Worm (Caenorhabditis elegans) whole organism, L1 larva: ENCODE results near the gene dtmk-1.
A peak's percentile ranks its signal among the peaks of the same experiment; 100 is the strongest.

Source experiments
- C04F5.9 ChIP-seq: sonication (generic microtip); optimal IDR thresholded peaks from 2 replicates; lab custom pipeline; 2016; ENCODE audit warnings: missing genetic modification characterization, missing compliant biosample characterization
- C16A3.4 ChIP-seq: fragments of 150-350 bp; optimal IDR thresholded peaks from 2 replicates; lab custom pipeline; 2014; ENCODE audit warnings: missing biosample characterization, missing genetic modification characterization
- C34B4.2 ChIP-seq: sonication (generic microtip); optimal IDR thresholded peaks from 2 replicates; lab custom pipeline; 2017; ENCODE audit warnings: mild to moderate bottlenecking, missing genetic modification characterization, missing compliant biosample characterization
- F16B12.6 ChIP-seq: fragments of 150-350 bp; optimal IDR thresholded peaks from 2 replicates; lab custom pipeline; 2014; ENCODE audit warnings: missing biosample characterization, missing genetic modification characterization
- aha-1 ChIP-seq: fragments of 150-350 bp; optimal IDR thresholded peaks from 2 replicates; lab custom pipeline; 2014; ENCODE audit warnings: missing biosample characterization, missing genetic modification characterization
- aly-2 ChIP-seq: fragments of 150-350 bp; optimal IDR thresholded peaks from 2 replicates; lab custom pipeline; 2014; ENCODE audit warnings: missing biosample characterization, missing genetic modification characterization
- blmp-1 ChIP-seq: fragments of 150-350 bp; optimal IDR thresholded peaks from 2 replicates; lab custom pipeline; 2014; ENCODE audit warnings: missing biosample characterization, missing genetic modification characterization
- ceh-90 ChIP-seq: sonication (generic microtip); optimal IDR thresholded peaks from 2 replicates; lab custom pipeline; 2016; ENCODE audit warnings: missing genetic modification characterization, missing compliant biosample characterization
- dsc-1 ChIP-seq: sonication (generic microtip); optimal IDR thresholded peaks from 2 replicates; lab custom pipeline; 2016; ENCODE audit warnings: mild to moderate bottlenecking, missing genetic modification characterization, missing compliant biosample characterization
- efl-3 ChIP-seq: fragments of 200-800 bp; sonication (Bioruptor generic); optimal IDR thresholded peaks from 2 replicates; lab custom pipeline; 2018; ENCODE audit warnings: mild to moderate bottlenecking, missing genetic modification characterization, missing compliant biosample characterization
- egl-13 ChIP-seq: sonication (generic microtip); optimal IDR thresholded peaks from 2 replicates; lab custom pipeline; 2016; ENCODE audit warnings: missing genotype, missing genetic modification reagents, missing genetic modification characterization, missing compliant biosample characterization
- egl-27 ChIP-seq, 2 experiments: fragments of 150-350 bp in 1 of 2; sonication (generic microtip); optimal IDR thresholded peaks; 3 replicates each; lab custom pipeline; 2017 to 2018; ENCODE audit warnings: missing biosample characterization in 2 of 2, missing genetic modification characterization in 2 of 2, missing genetic modification reagents in 2 of 2
- elt-2 ChIP-seq: sonication (generic microtip); optimal IDR thresholded peaks from 2 replicates; lab custom pipeline; 2016; ENCODE audit warnings: missing genetic modification characterization, mild to moderate bottlenecking, inconsistent platforms, missing compliant biosample characterization, missing genetic modification reagents
- elt-3 ChIP-seq, 6 experiments: fragments of 150-350 bp in 1 of 6; sonication (generic microtip); optimal IDR thresholded peaks; 2 replicates each; lab custom pipeline; 2017 to 2018; ENCODE audit warnings: missing biosample characterization in 6 of 6, missing genetic modification characterization in 6 of 6, inconsistent platforms in 1 of 6
- ets-5 ChIP-seq: fragments of 200-800 bp; sonication (Bioruptor generic); IDR thresholded peaks from 2 replicates; pipeline ENCODE4 v1.3.6; 2022; ENCODE audit warnings: missing genetic modification characterization, missing compliant biosample characterization
- fkh-10 ChIP-seq: sonication (generic microtip); optimal IDR thresholded peaks from 2 replicates; lab custom pipeline; 2017; ENCODE audit warnings: missing biosample characterization, missing genetic modification reagents, missing genetic modification characterization
- fkh-4 ChIP-seq: sonication (generic microtip); optimal IDR thresholded peaks from 2 replicates; lab custom pipeline; 2016; ENCODE audit warnings: missing compliant biosample characterization, missing genetic modification characterization, borderline replicate concordance
- fkh-8 ChIP-seq: sonication (generic microtip); optimal IDR thresholded peaks from 2 replicates; lab custom pipeline; 2016; ENCODE audit warnings: mild to moderate bottlenecking, missing genetic modification characterization, missing compliant biosample characterization
- hlh-17 ChIP-seq: fragments of 200-800 bp; sonication (Bioruptor generic); optimal IDR thresholded peaks from 2 replicates; lab custom pipeline; 2018; ENCODE audit warnings: missing genetic modification characterization, mild to moderate bottlenecking, missing compliant biosample characterization, moderate library complexity, borderline replicate concordance
- hlh-4 ChIP-seq: sonication (generic microtip); optimal IDR thresholded peaks from 2 replicates; lab custom pipeline; 2016; ENCODE audit warnings: mild to moderate bottlenecking, missing genetic modification characterization, missing compliant biosample characterization
- irx-1 ChIP-seq: sonication (generic microtip); optimal IDR thresholded peaks from 2 replicates; lab custom pipeline; 2016; ENCODE audit warnings: missing genetic modification characterization, missing compliant biosample characterization
- jun-1 ChIP-seq: fragments of 150-350 bp; optimal IDR thresholded peaks from 2 replicates; lab custom pipeline; 2014; ENCODE audit warnings: missing biosample characterization, missing genetic modification reagents, missing genetic modification characterization
- lin-14 ChIP-seq: fragments of 200-800 bp; sonication (Bioruptor generic); optimal IDR thresholded peaks from 2 replicates; lab custom pipeline; 2018; ENCODE audit warnings: mild to moderate bottlenecking, missing genetic modification characterization, moderate library complexity, missing compliant biosample characterization
- lin-35 ChIP-seq, 2 experiments: fragments of 150-350 bp; optimal IDR thresholded peaks; 2 replicates each; lab custom pipeline; 2014; ENCODE audit warnings: missing biosample characterization in 2 of 2, missing genetic modification characterization in 2 of 2, missing genetic modification reagents in 2 of 2
- lin-39 ChIP-seq: fragments of 150-350 bp; optimal IDR thresholded peaks from 2 replicates; lab custom pipeline; 2014; ENCODE audit warnings: missing biosample characterization, missing genetic modification reagents, missing genetic modification characterization
- lir-3 ChIP-seq: sonication (generic microtip); optimal IDR thresholded peaks from 2 replicates; lab custom pipeline; 2016; ENCODE audit warnings: mild to moderate bottlenecking, missing genetic modification characterization, moderate library complexity, missing compliant biosample characterization; ENCODE audit not compliant: poor library complexity
- mdl-1 ChIP-seq, 2 experiments: fragments of 150-350 bp; optimal IDR thresholded peaks; 2 replicates each; lab custom pipeline; 2014 to 2017; ENCODE audit warnings: missing biosample characterization in 2 of 2, missing genetic modification characterization in 2 of 2, inconsistent platforms in 1 of 2
- mep-1 ChIP-seq: fragments of 150-350 bp; optimal IDR thresholded peaks from 2 replicates; lab custom pipeline; 2014; ENCODE audit warnings: missing biosample characterization, missing genetic modification characterization
- nhr-11 ChIP-seq: fragments of 150-350 bp; optimal IDR thresholded peaks from 2 replicates; lab custom pipeline; 2014; ENCODE audit warnings: missing biosample characterization, missing genetic modification characterization
- nhr-12 ChIP-seq: sonication (generic microtip); optimal IDR thresholded peaks from 2 replicates; lab custom pipeline; 2017; ENCODE audit warnings: missing biosample characterization, missing genetic modification characterization
- nhr-20 ChIP-seq: sonication (generic microtip); optimal IDR thresholded peaks from 2 replicates; lab custom pipeline; 2016; ENCODE audit warnings: mild to moderate bottlenecking, missing genetic modification characterization, missing compliant biosample characterization
- nhr-28 ChIP-seq: fragments of 150-350 bp; optimal IDR thresholded peaks from 2 replicates; lab custom pipeline; 2014; ENCODE audit warnings: missing biosample characterization, missing genetic modification characterization
- nhr-47 ChIP-seq: sonication (generic microtip); optimal IDR thresholded peaks from 2 replicates; lab custom pipeline; 2016; ENCODE audit warnings: mild to moderate bottlenecking, missing genetic modification characterization, moderate library complexity, missing compliant biosample characterization
- nhr-76 ChIP-seq: sonication (generic microtip); optimal IDR thresholded peaks from 2 replicates; lab custom pipeline; 2017; ENCODE audit warnings: missing biosample characterization, missing genetic modification characterization
- nhr-77 ChIP-seq: fragments of 150-350 bp; optimal IDR thresholded peaks from 2 replicates; lab custom pipeline; 2014; ENCODE audit warnings: missing biosample characterization, missing genetic modification characterization
- nhr-84 ChIP-seq: sonication (generic microtip); optimal IDR thresholded peaks from 2 replicates; lab custom pipeline; 2017; ENCODE audit warnings: missing biosample characterization, missing genetic modification characterization
- pag-3 ChIP-seq: sonication (generic microtip); optimal IDR thresholded peaks from 2 replicates; lab custom pipeline; 2017; ENCODE audit warnings: missing genetic modification characterization, mild to moderate bottlenecking, missing compliant biosample characterization, antibody characterized with exemption, borderline replicate concordance; ENCODE audit not compliant: insufficient read depth
- pax-3 ChIP-seq: fragments of 200-800 bp; sonication (Bioruptor generic); optimal IDR thresholded peaks from 2 replicates; lab custom pipeline; 2018; ENCODE audit warnings: mild to moderate bottlenecking, missing genetic modification characterization, moderate library complexity, missing compliant biosample characterization
- pqm-1 ChIP-seq: sonication (generic microtip); optimal IDR thresholded peaks from 3 replicates; lab custom pipeline; 2017; ENCODE audit warnings: missing biosample characterization, missing genetic modification characterization
- rnt-1 ChIP-seq: sonication (generic microtip); optimal IDR thresholded peaks from 2 replicates; lab custom pipeline; 2016; ENCODE audit warnings: mild to moderate bottlenecking, missing genetic modification characterization, moderate library complexity, missing compliant biosample characterization
- skn-1 ChIP-seq: fragments of 150-350 bp; optimal IDR thresholded peaks from 2 replicates; lab custom pipeline; 2014; ENCODE audit warnings: missing biosample characterization, missing genetic modification characterization
- snu-23 ChIP-seq: sonication (generic microtip); optimal IDR thresholded peaks from 2 replicates; lab custom pipeline; 2016; ENCODE audit warnings: missing genetic modification characterization, missing compliant biosample characterization
- sup-37 ChIP-seq: fragments of 200-800 bp; sonication (Bioruptor generic); optimal IDR thresholded peaks from 2 replicates; lab custom pipeline; 2018; ENCODE audit warnings: mild to moderate bottlenecking, missing genetic modification characterization, missing compliant biosample characterization
- swsn-7 ChIP-seq: sonication (generic microtip); optimal IDR thresholded peaks from 2 replicates; lab custom pipeline; 2016; ENCODE audit warnings: missing genetic modification characterization, missing compliant biosample characterization
- tlp-1 ChIP-seq: fragments of 150-350 bp; optimal IDR thresholded peaks from 2 replicates; lab custom pipeline; 2014; ENCODE audit warnings: missing biosample characterization, missing genetic modification characterization
- unc-30 ChIP-seq: sonication (generic microtip); optimal IDR thresholded peaks from 2 replicates; lab custom pipeline; 2017; ENCODE audit warnings: missing biosample characterization, missing genetic modification characterization
- unc-62 ChIP-seq: fragments of 150-350 bp; optimal IDR thresholded peaks from 2 replicates; lab custom pipeline; 2014; ENCODE audit warnings: missing biosample characterization, missing genetic modification reagents, missing genetic modification characterization
- unc-98 ChIP-seq: fragments of 200-800 bp; sonication (Bioruptor generic); IDR thresholded peaks from 2 replicates; pipeline ENCODE4 v1.3.6; 2022; ENCODE audit warnings: missing genetic modification characterization, missing compliant biosample characterization
- zag-1 ChIP-seq: fragments of 150-350 bp; optimal IDR thresholded peaks from 2 replicates; lab custom pipeline; 2014; ENCODE audit warnings: missing biosample characterization, missing genetic modification characterization
- zip-4 ChIP-seq: fragments of 200-800 bp; sonication (Bioruptor generic); optimal IDR thresholded peaks from 2 replicates; lab custom pipeline; 2018; ENCODE audit warnings: mild to moderate bottlenecking, missing genetic modification characterization, moderate library complexity, missing compliant biosample characterization
- ztf-4 ChIP-seq: fragments of 150-350 bp; optimal IDR thresholded peaks from 2 replicates; lab custom pipeline; 2014; ENCODE audit warnings: missing biosample characterization, missing genetic modification characterization

dtmk-1 gene

DNA sequence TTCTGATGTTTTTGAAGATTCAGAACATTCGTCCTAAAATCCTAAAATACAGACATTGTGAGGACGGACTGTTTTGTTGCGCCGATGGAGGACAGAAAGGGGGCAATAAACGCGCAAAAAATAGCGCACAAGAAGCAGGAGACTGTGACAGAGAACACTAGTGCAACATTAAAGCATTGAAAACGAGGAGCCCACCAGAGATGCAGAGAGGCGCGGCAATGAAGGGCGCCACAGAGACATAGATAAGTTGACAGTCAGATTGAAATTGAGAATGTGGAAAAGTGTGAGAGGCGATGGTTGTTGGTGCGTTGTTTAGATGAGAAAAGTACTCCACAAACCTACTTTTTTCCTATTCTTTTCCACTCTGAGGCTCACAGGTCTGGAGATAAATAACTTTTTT, 8.1 kb upstream of the dtmk-1 start, which contains the start of gene aakg-5 (continued):
- TF ChIP-seq pag-3 (tag; lab: Kevin White, UChicago) (no peak), lin-14 (GFP tag; lab: Kevin White, UChicago) (peak; percentile 96), C16A3.4 (tag; lab: Kevin White, UChicago) (peak; percentile 56), nhr-47 (tag; lab: Kevin White, UChicago) (peak; percentile 88), rnt-1 (tag; lab: Kevin White, UChicago) (peak; percentile 90), ztf-4 (tag; lab: Kevin White, UChicago) (peak; percentile 63), unc-30 (tag; lab: Kevin White, UChicago) (no peak), sup-37 (GFP tag; lab: Kevin White, UChicago) (no peak), nhr-84 (tag; lab: Kevin White, UChicago) (no peak), lin-35 (GFP tag; optimal IDR thresholded peaks at IDR 0.05; lab: Kevin White, UChicago) (peak; percentile 72 to 88), pqm-1 (tag; lab: Kevin White, UChicago) (no peak), snu-23 (GFP tag; lab: Kevin White, UChicago) (peak; percentile 92), lin-39 (tag; lab: Kevin White, UChicago) (peak; percentile 46), unc-98 (no peak), elt-2 (tag; lab: Kevin White, UChicago) (peak; percentile 80), jun-1 (tag; lab: Kevin White, UChicago) (peak; percentile 72), pax-3 (tag; lab: Kevin White, UChicago) (peak; percentile 21), hlh-4 (no peak), C34B4.2 (tag; lab: Kevin White, UChicago) (no peak), skn-1 (peak; percentile 90), ets-5 (no peak), fkh-4 (tag; lab: Kevin White, UChicago) (no peak), zip-4 (GFP tag; lab: Kevin White, UChicago) (no peak), aha-1 (tag; lab: Kevin White, UChicago) (no peak), elt-3 (tag; optimal IDR thresholded peaks at IDR 0.05; lab: Kevin White, UChicago) (peak in 5 of 6 experiments; percentile 36 to 86 (median 56)), irx-1 (peak; percentile 66), fkh-10 (GFP tag; lab: Kevin White, UChicago) (peak; percentile 37), mep-1 (tag; lab: Kevin White, UChicago) (peak; percentile 72), tlp-1 (tag; lab: Kevin White, UChicago) (no peak), zag-1 (tag; lab: Kevin White, UChicago) (no peak), lir-3 (tag; lab: Kevin White, UChicago) (peak; percentile 51), aly-2 (no peak)

DNA sequence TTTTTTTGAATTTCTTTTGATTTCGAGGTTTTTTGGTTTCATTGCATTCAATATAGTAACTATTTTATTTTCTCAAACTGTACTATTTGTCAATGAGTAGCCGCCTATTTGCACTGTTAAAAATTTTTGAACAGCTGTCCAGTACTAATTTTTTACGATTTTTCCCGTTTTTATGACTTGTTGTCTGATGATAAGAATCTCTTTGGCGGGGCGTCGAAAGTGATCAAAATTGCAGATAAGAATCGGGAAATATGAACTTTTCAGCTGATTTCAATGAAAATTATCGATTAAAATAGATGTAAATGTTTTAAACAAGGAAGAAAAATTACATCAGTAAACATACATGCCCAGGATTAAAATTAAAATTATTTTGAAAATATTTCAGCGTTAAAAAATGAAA, 7.3 kb upstream of the dtmk-1 start:
- TF ChIP-seq fkh-8 (tag; lab: Kevin White, UChicago) (no peak), zag-1 (tag; lab: Kevin White, UChicago) (no peak), nhr-76 (tag; lab: Kevin White, UChicago) (no peak), mdl-1 (tag; optimal IDR thresholded peaks at IDR 0.05; lab: Kevin White, UChicago) (no peak), ztf-4 (tag; lab: Kevin White, UChicago) (no peak), lin-39 (tag; lab: Kevin White, UChicago) (no peak), F16B12.6 (tag; lab: Kevin White, UChicago) (no peak), ceh-90 (tag; lab: Kevin White, UChicago) (no peak), nhr-20 (tag; lab: Kevin White, UChicago) (peak; percentile 8), nhr-28 (tag; lab: Kevin White, UChicago) (no peak), unc-98 (no peak), egl-27 (tag; optimal IDR thresholded peaks at IDR 0.05; lab: Kevin White, UChicago) (no peak), nhr-11 (tag; lab: Kevin White, UChicago) (no peak), nhr-47 (tag; lab: Kevin White, UChicago) (no peak), sup-37 (GFP tag; lab: Kevin White, UChicago) (no peak), aly-2 (no peak), hlh-17 (GFP tag; lab: Kevin White, UChicago) (no peak), unc-62 (no peak), C04F5.9 (tag; lab: Kevin White, UChicago) (no peak), blmp-1 (tag; lab: Kevin White, UChicago) (no peak), elt-2 (tag; lab: Kevin White, UChicago) (peak; percentile 71), nhr-12 (tag; lab: Kevin White, UChicago) (no peak), efl-3 (GFP tag; lab: Kevin White, UChicago) (no peak), egl-13 (no peak), lin-14 (GFP tag; lab: Kevin White, UChicago) (peak; percentile 64), dsc-1 (tag; lab: Kevin White, UChicago) (no peak), nhr-77 (tag; lab: Kevin White, UChicago) (no peak), tlp-1 (tag; lab: Kevin White, UChicago) (peak; percentile 36), swsn-7 (no peak)
